Fruit fly (Drosophila melanogaster): ENCODE results near the gene AIMP2.

DNA sequence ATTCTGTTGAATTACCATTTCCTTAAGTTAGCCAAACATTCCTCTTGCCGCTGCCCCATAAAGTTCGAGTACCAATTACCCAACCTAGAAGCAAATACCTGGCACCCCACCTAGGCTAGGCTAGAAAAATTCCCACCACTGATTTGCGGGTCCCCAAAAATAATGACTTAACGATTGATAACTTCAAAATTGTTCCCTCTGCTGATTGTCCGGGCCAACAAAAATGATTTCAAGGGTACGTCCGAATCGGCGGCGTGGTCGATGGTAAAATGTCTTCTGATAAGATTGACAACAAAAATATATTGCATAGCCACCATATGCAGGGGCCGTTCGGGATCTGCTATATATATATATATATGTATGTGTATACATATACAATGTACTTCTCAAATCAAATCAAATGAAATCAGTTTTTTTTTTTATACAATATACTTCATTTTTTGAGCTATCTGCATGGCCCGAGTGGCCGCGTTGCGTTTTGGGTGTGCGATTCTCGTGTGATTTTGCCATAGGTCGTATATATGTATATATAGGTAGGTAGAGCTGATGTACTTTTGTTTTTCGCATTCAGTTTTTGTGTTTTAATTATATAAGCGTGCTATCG, 36.1 kb upstream of the AIMP2 start:
- peak; percentile 59 for TF ChIP-seq brk (GFP tag; optimal IDR thresholded peaks at IDR 0.05)
- no peak for TF ChIP-seq Dfd (GFP tag; optimal IDR thresholded peaks at IDR 0.05)
- no peak for TF ChIP-seq dsf (GFP tag; optimal IDR thresholded peaks at IDR 0.05; ENCODE audit: borderline replicate concordance)
- TF ChIP-seq br (GFP tag; optimal IDR thresholded peaks at IDR 0.05), result peak; percentile 38
